Fruit fly (Drosophila melanogaster) whole organism, embryonic: Measurements from ENCODE around the gene Or7a.

Experiments used
- Adf1 ChIP-seq: fragments of 200-800 bp; sonication (Bioruptor generic); IDR thresholded peaks from 2 replicates; pipeline ENCODE4 v1.3.6; 2022; ENCODE audit warnings: missing biosample characterization, missing genetic modification characterization
- Awh ChIP-seq: fragments of 200-800 bp; sonication (Bioruptor generic); IDR thresholded peaks from 2 replicates; pipeline ENCODE4, ENCODE4 v1.3.6; 2022; ENCODE audit warnings: missing biosample characterization, missing genetic modification characterization
- CG10979 ChIP-seq: fragments of 200-800 bp; sonication (Bioruptor generic); optimal IDR thresholded peaks from 2 replicates; lab custom pipeline; 2018; ENCODE audit warnings: missing biosample characterization, mild to moderate bottlenecking, missing genetic modification characterization, moderate library complexity
- CG11085 ChIP-seq: fragments of 200-800 bp; sonication (Bioruptor generic); IDR thresholded peaks from 2 replicates; pipeline ENCODE4 v1.3.6; 2022; ENCODE audit warnings: missing biosample characterization, missing genetic modification characterization
- CG11696 ChIP-seq: fragments of 200-800 bp; sonication (Bioruptor generic); IDR thresholded peaks from 2 replicates; pipeline ENCODE4 v1.3.6; 2022; ENCODE audit warnings: missing biosample characterization, missing genetic modification characterization
- CG11723 ChIP-seq: fragments of 200-800 bp; sonication (Bioruptor generic); optimal IDR thresholded peaks from 2 replicates; lab custom pipeline; 2017; ENCODE audit warnings: missing biosample characterization, mild to moderate bottlenecking, missing genetic modification characterization
- CG12769 ChIP-seq: fragments of 200-800 bp; sonication (Bioruptor generic); optimal IDR thresholded peaks from 2 replicates; lab custom pipeline; 2019; ENCODE audit warnings: missing biosample characterization, mild to moderate bottlenecking, missing genetic modification characterization, moderate library complexity
- CG13296 ChIP-seq: fragments of 200-800 bp; sonication (Bioruptor generic); optimal IDR thresholded peaks from 3 replicates; lab custom pipeline; 2018; ENCODE audit warnings: missing biosample characterization, mild to moderate bottlenecking, missing genetic modification characterization
- CG14710 ChIP-seq: fragments of 200-800 bp; sonication (Bioruptor generic); optimal IDR thresholded peaks from 3 replicates; lab custom pipeline; 2019; ENCODE audit warnings: missing biosample characterization, mild to moderate bottlenecking, missing genetic modification characterization, moderate library complexity
- CG14965 ChIP-seq: fragments of 200-800 bp; sonication (Bioruptor generic); optimal IDR thresholded peaks from 2 replicates; lab custom pipeline; 2016; ENCODE audit warnings: missing biosample characterization, missing genetic modification characterization, borderline replicate concordance
- CG15479 ChIP-seq: fragments of 200-800 bp; sonication (Bioruptor generic); optimal IDR thresholded peaks from 3 replicates; lab custom pipeline; 2019; ENCODE audit warnings: missing biosample characterization, mild to moderate bottlenecking, missing genetic modification characterization, moderate library complexity
- CG1603 ChIP-seq: fragments of 200-800 bp; sonication (Bioruptor generic); optimal IDR thresholded peaks from 2 replicates; lab custom pipeline; 2019; ENCODE audit warnings: missing biosample characterization, mild to moderate bottlenecking, missing genetic modification characterization, moderate library complexity
- CG16779 ChIP-seq: fragments of 200-800 bp; sonication (Bioruptor generic); IDR thresholded peaks from 2 replicates; pipeline ENCODE4 v1.3.6; 2022; ENCODE audit warnings: missing biosample characterization, missing genetic modification characterization
- CG16863 ChIP-seq: fragments of 200-800 bp; sonication (Bioruptor generic); optimal IDR thresholded peaks from 3 replicates; lab custom pipeline; 2016; ENCODE audit warnings: missing biosample characterization, missing genetic modification characterization
- CG2889 ChIP-seq: fragments of 200-800 bp; sonication (Bioruptor generic); IDR thresholded peaks from 3 replicates; pipeline ENCODE4 v1.3.6; 2022; ENCODE audit warnings: missing biosample characterization, missing genetic modification characterization
- CG30431 ChIP-seq: fragments of 200-800 bp; sonication (Bioruptor generic); optimal IDR thresholded peaks from 2 replicates; lab custom pipeline; 2017; ENCODE audit warnings: missing biosample characterization, missing genetic modification characterization
- CG4404 ChIP-seq: fragments of 200-800 bp; sonication (Bioruptor generic); IDR thresholded peaks from 2 replicates; pipeline ENCODE4 v1.3.6; 2022; ENCODE audit warnings: missing biosample characterization, missing genetic modification characterization
- CG4424 ChIP-seq: fragments of 200-800 bp; sonication (Bioruptor generic); optimal IDR thresholded peaks from 3 replicates; lab custom pipeline; 2016; ENCODE audit warnings: missing biosample characterization, missing genetic modification characterization
- CG7357 ChIP-seq: fragments of 200-800 bp; sonication (Bioruptor generic); IDR thresholded peaks from 3 replicates; pipeline ENCODE4 v1.3.6; 2022; ENCODE audit warnings: missing biosample characterization, missing genetic modification characterization
- CG7556 ChIP-seq: fragments of 200-800 bp; sonication (Bioruptor generic); optimal IDR thresholded peaks from 2 replicates; lab custom pipeline; 2017; ENCODE audit warnings: missing biosample characterization, mild to moderate bottlenecking, missing genetic modification characterization
- CG8388 ChIP-seq: fragments of 200-800 bp; sonication (Bioruptor generic); optimal IDR thresholded peaks from 2 replicates; lab custom pipeline; 2019; ENCODE audit warnings: missing biosample characterization, mild to moderate bottlenecking, missing genetic modification characterization, moderate library complexity
- CG8924 ChIP-seq: fragments of 200-800 bp; optimal IDR thresholded peaks from 3 replicates; lab custom pipeline; 2019; ENCODE audit warnings: missing biosample characterization, mild to moderate bottlenecking, missing genetic modification characterization, moderate library complexity
- Camta ChIP-seq: fragments of 200-800 bp; sonication (Bioruptor generic); optimal IDR thresholded peaks from 2 replicates; lab custom pipeline; 2016; ENCODE audit warnings: missing biosample characterization, missing genetic modification characterization
- D ChIP-seq, 2 experiments: fragments of 200-800 bp in 1 of 2; fragments of >200 bp in 1 of 2; sonication (Bioruptor generic) in 1 of 2; optimal IDR thresholded peaks; 2 replicates in 1 of 2; 3 replicates in 1 of 2; lab custom pipeline; 2017; ENCODE audit warnings: mild to moderate bottlenecking in 1 of 2, missing biosample characterization in 1 of 2, missing genetic modification characterization in 1 of 2, missing genetic modification reagents in 1 of 2
- Ets65A ChIP-seq: fragments of 200-800 bp; sonication (Bioruptor generic); peaks from one replicate; lab custom pipeline; 2016; ENCODE audit warnings: missing biosample characterization, missing genetic modification characterization
- Jarid2 ChIP-seq: fragments of 200-800 bp; sonication (Bioruptor generic); optimal IDR thresholded peaks from 3 replicates; lab custom pipeline; 2017; ENCODE audit warnings: mild to moderate bottlenecking, missing biosample characterization, missing genetic modification reagents, missing genetic modification characterization
- MBD-R2 ChIP-seq: fragments of 200-800 bp; sonication (Bioruptor generic); IDR thresholded peaks from 2 replicates; pipeline ENCODE4 v1.3.6; 2022; ENCODE audit warnings: missing biosample characterization, missing genetic modification characterization
- MESR4 ChIP-seq: fragments of 200-800 bp; sonication (Bioruptor generic); optimal IDR thresholded peaks from 2 replicates; lab custom pipeline; 2018; ENCODE audit warnings: missing biosample characterization, mild to moderate bottlenecking, missing genetic modification characterization, moderate library complexity
- Max ChIP-seq: fragments of 200-800 bp; sonication (Bioruptor generic); optimal IDR thresholded peaks from 2 replicates; lab custom pipeline; 2016; ENCODE audit warnings: missing biosample characterization, mild to moderate bottlenecking, missing genetic modification characterization
- Mes4 ChIP-seq: fragments of 200-800 bp; sonication (Bioruptor generic); optimal IDR thresholded peaks from 2 replicates; lab custom pipeline; 2016; ENCODE audit warnings: missing biosample characterization, missing genetic modification characterization
- NfI ChIP-seq: fragments of 200-800 bp; sonication (Bioruptor generic); optimal IDR thresholded peaks from 3 replicates; lab custom pipeline; 2018; ENCODE audit warnings: missing biosample characterization, mild to moderate bottlenecking, missing genetic modification characterization, moderate library complexity
- Pdp1 ChIP-seq, 2 experiments: fragments of 200-800 bp; sonication (Bioruptor generic); optimal IDR thresholded peaks; 3 replicates each; lab custom pipeline; 2016; ENCODE audit warnings: missing biosample characterization in 2 of 2, missing genetic modification characterization in 2 of 2, mild to moderate bottlenecking in 1 of 2, moderate library complexity in 1 of 2
- Scr ChIP-seq: fragments of 200-800 bp; sonication (Bioruptor generic); IDR thresholded peaks from 2 replicates; pipeline ENCODE4 v1.3.6; 2022; ENCODE audit warnings: missing biosample characterization, missing genetic modification characterization; ENCODE audit not compliant: partially characterized antibody
- Trl ChIP-seq, 3 experiments: fragments of >200 bp in 2 of 3; fragments of 200-800 bp in 1 of 3; sonication (Bioruptor generic) in 1 of 3; optimal IDR thresholded peaks; 2 replicates in 1 of 3; 3 replicates in 2 of 3; lab custom pipeline; 2016 to 2017; ENCODE audit warnings: missing biosample characterization in 1 of 3, missing genetic modification characterization in 1 of 3
- Xbp1 ChIP-seq: fragments of 200-800 bp; sonication (Bioruptor generic); optimal IDR thresholded peaks from 3 replicates; lab custom pipeline; 2016; ENCODE audit warnings: missing biosample characterization, mild to moderate bottlenecking, missing genetic modification characterization
- ab ChIP-seq: fragments of 200-800 bp; sonication (Bioruptor generic); optimal IDR thresholded peaks from 2 replicates; lab custom pipeline; 2016; ENCODE audit warnings: missing biosample characterization, missing genetic modification characterization
- ase ChIP-seq: fragments of 200-800 bp; sonication (Bioruptor generic); IDR thresholded peaks from 3 replicates; pipeline ENCODE4 v1.3.6; 2022; ENCODE audit warnings: missing biosample characterization, missing genetic modification characterization
- cg ChIP-seq: fragments of 200-800 bp; sonication (Bioruptor generic); optimal IDR thresholded peaks from 3 replicates; lab custom pipeline; 2019; ENCODE audit warnings: missing biosample characterization, mild to moderate bottlenecking, missing genetic modification characterization, moderate library complexity
- crc ChIP-seq: fragments of 200-800 bp; sonication (Bioruptor generic); optimal IDR thresholded peaks from 2 replicates; lab custom pipeline; 2016; ENCODE audit warnings: missing biosample characterization, missing genetic modification characterization
- crol ChIP-seq: fragments of 200-800 bp; sonication (Bioruptor generic); IDR thresholded peaks from 2 replicates; pipeline ENCODE4 v1.3.6; 2022; ENCODE audit warnings: missing biosample characterization, missing genetic modification characterization
- dan ChIP-seq: fragments of 200-800 bp; sonication (Bioruptor generic); IDR thresholded peaks from 2 replicates; pipeline ENCODE4 v1.3.6; 2022; ENCODE audit warnings: missing biosample characterization, missing genetic modification characterization
- ems ChIP-seq: fragments of 200-800 bp; sonication (Bioruptor generic); optimal IDR thresholded peaks from 3 replicates; lab custom pipeline; 2016; ENCODE audit warnings: missing biosample characterization, missing genetic modification characterization
- phol ChIP-seq: fragments of 200-800 bp; sonication (Bioruptor generic); optimal IDR thresholded peaks from 3 replicates; lab custom pipeline; 2018; ENCODE audit warnings: missing biosample characterization, mild to moderate bottlenecking, missing genetic modification characterization, moderate library complexity
- rib ChIP-seq: fragments of 200-800 bp; sonication (Bioruptor generic); IDR thresholded peaks from 2 replicates; pipeline ENCODE4 v1.3.6; 2022; ENCODE audit warnings: missing biosample characterization, missing genetic modification characterization
- ro ChIP-seq: fragments of 200-800 bp; sonication (Bioruptor generic); IDR thresholded peaks from 2 replicates; pipeline ENCODE4 v1.3.6; 2022; ENCODE audit warnings: missing biosample characterization, missing genetic modification characterization
- sim ChIP-seq: fragments of 200-800 bp; sonication (Bioruptor generic); IDR thresholded peaks from 2 replicates; pipeline ENCODE4 v1.3.6; 2022; ENCODE audit warnings: missing biosample characterization, missing genetic modification characterization
- unpg ChIP-seq: fragments of 200-800 bp; sonication (Bioruptor generic); optimal IDR thresholded peaks from 3 replicates; lab custom pipeline; 2018; ENCODE audit warnings: missing biosample characterization, mild to moderate bottlenecking, missing genetic modification characterization, moderate library complexity
- vvl ChIP-seq: fragments of 200-800 bp; sonication (Bioruptor generic); IDR thresholded peaks from 2 replicates; pipeline ENCODE4 v1.3.6; 2022; ENCODE audit warnings: missing biosample characterization, missing genetic modification characterization
- zfh2 ChIP-seq: fragments of 200-800 bp; sonication (Bioruptor generic); optimal IDR thresholded peaks from 2 replicates; lab custom pipeline; 2016; ENCODE audit warnings: missing biosample characterization, missing genetic modification characterization

The Or7a gene

dm6 chrX:8143537-8143936, 22.0 kb downstream of the Or7a start, which contains the start of gene CG17982 (continued):
- peak; percentile 64; the same call in 1 of the 2 replicates for TF ChIP-seq rib (GFP tag; lab: Robert Waterston, UW)
- TF ChIP-seq CG30431 (GFP tag; lab: Kevin White, UChicago): peak; percentile 12
- TF ChIP-seq Camta (GFP tag; lab: Kevin White, UChicago): peak; percentile 78
- TF ChIP-seq MBD-R2 (GFP tag; lab: Robert Waterston, UW): peak; percentile 80
- TF ChIP-seq Mes4 (GFP tag; lab: Kevin White, UChicago): peak; percentile 81
- no peak for TF ChIP-seq CG15479 (GFP tag; lab: Kevin White, UChicago)
- TF ChIP-seq CG11085 (GFP tag; lab: Robert Waterston, UW): peak; percentile 64
- TF ChIP-seq unpg: peak; percentile 92
- no peak for TF ChIP-seq crol (GFP tag; lab: Robert Waterston, UW)
- peak; percentile 76 for TF ChIP-seq CG10979 (tag; lab: Kevin White, UChicago)
- peak; percentile 67; the same call in 2 of the 3 replicates for TF ChIP-seq CG2889 (GFP tag; lab: Robert Waterston, UW)
- no peak for TF ChIP-seq CG14965 (GFP tag; lab: Kevin White, UChicago)
- peak; percentile 79 for TF ChIP-seq CG8388 (GFP tag; lab: Kevin White, UChicago)
- peak; percentile 82 for TF ChIP-seq CG4424
- TF ChIP-seq CG4404 (GFP tag; lab: Robert Waterston, UW): peak; percentile 56; the same call in 1 of the 2 replicates
- TF ChIP-seq Trl (optimal IDR thresholded peaks at IDR 0.05; lab: Kevin White, UChicago): no peak
- TF ChIP-seq Trl (GFP tag; optimal IDR thresholded peaks at IDR 0.05; lab: Kevin White, UChicago): peak; percentile 91
- TF ChIP-seq CG16863 (GFP tag; lab: Kevin White, UChicago): peak; percentile 80
- peak; percentile 65; the same call in 1 of the 2 replicates for TF ChIP-seq CG16779 (GFP tag; lab: Robert Waterston, UW)
- TF ChIP-seq NfI (GFP tag; lab: Kevin White, UChicago): peak; percentile 88
- peak; percentile 40; the same call in 1 of the 2 replicates for TF ChIP-seq Scr (GFP tag; lab: Robert Waterston, UW)
- TF ChIP-seq CG7556: peak; percentile 80
- peak; percentile 83 for TF ChIP-seq CG14710
- peak; percentile 65 for TF ChIP-seq Max
- TF ChIP-seq CG12769 (tag; lab: Kevin White, UChicago): no peak
- TF ChIP-seq ase (GFP tag; lab: Robert Waterston, UW): peak; percentile 68; the same call in 2 of the 3 replicates
- TF ChIP-seq Pdp1 (GFP tag; optimal IDR thresholded peaks at IDR 0.05; lab: Kevin White, UChicago): peak; percentile 77 to 84
- peak; percentile 88 for TF ChIP-seq Xbp1 (GFP tag; lab: Kevin White, UChicago)
- peak; percentile 53; the same call in 1 of the 2 replicates for TF ChIP-seq Awh
- TF ChIP-seq D (optimal IDR thresholded peaks at IDR 0.05; lab: Kevin White, UChicago): no peak
- TF ChIP-seq D (GFP tag; optimal IDR thresholded peaks at IDR 0.05; lab: Kevin White, UChicago): peak; percentile 67
- TF ChIP-seq Jarid2 (GFP tag; lab: Kevin White, UChicago): no peak
- TF ChIP-seq ems: peak; percentile 80
- TF ChIP-seq ro (GFP tag; lab: Robert Waterston, UW): no peak
- TF ChIP-seq sim: no peak
- 0 out of 2 replicates have a peak, but pooled peaks have one; percentile 31 for TF ChIP-seq Adf1
- peak; percentile 86 for TF ChIP-seq phol (tag; lab: Kevin White, UChicago)
- TF ChIP-seq CG11696 (GFP tag; lab: Robert Waterston, UW): peak; percentile 37; the same call in 1 of the 2 replicates
- TF ChIP-seq CG7357 (GFP tag; lab: Robert Waterston, UW): peak; percentile 53; the same call in 1 of the 3 replicates
- TF ChIP-seq ab (GFP tag; lab: Kevin White, UChicago): peak; percentile 18
- TF ChIP-seq CG8924 (tag; lab: Kevin White, UChicago): peak; percentile 87
- peak; percentile 82 for TF ChIP-seq CG1603
- TF ChIP-seq vvl (GFP tag; lab: Robert Waterston, UW): peak; percentile 87
- peak; percentile 81 for TF ChIP-seq crc (GFP tag; lab: Kevin White, UChicago)
- no peak for TF ChIP-seq dan (GFP tag; lab: Robert Waterston, UW)
- TF ChIP-seq CG13296: peak; percentile 82
- TF ChIP-seq zfh2 (GFP tag; lab: Kevin White, UChicago): peak; percentile 88
- TF ChIP-seq CG11723 (GFP tag; lab: Kevin White, UChicago): peak; percentile 64
- no peak for TF ChIP-seq cg (GFP tag; lab: Kevin White, UChicago)
- peak; percentile 97 for TF ChIP-seq Ets65A (GFP tag; lab: Kevin White, UChicago)
- peak; percentile 51 for TF ChIP-seq MESR4
